Fruit fly (Drosophila melanogaster) whole organism, embryonic: Measurements from ENCODE around the gene CG7275.
A peak's percentile ranks its signal among the peaks of the same experiment; 100 is the strongest.

ENCODE experiments used
- CG11504 ChIP-seq: fragments of 200-800 bp; sonication (Bioruptor generic); optimal IDR thresholded peaks from 3 replicates; lab custom pipeline; 2019; ENCODE audit warnings: missing biosample characterization, mild to moderate bottlenecking, missing genetic modification characterization, moderate library complexity
- CG18262 ChIP-seq: fragments of 200-800 bp; optimal IDR thresholded peaks from 3 replicates; lab custom pipeline; 2019; ENCODE audit warnings: missing biosample characterization, mild to moderate bottlenecking, missing genetic modification characterization, moderate library complexity
- CG18476 ChIP-seq: fragments of 200-800 bp; sonication (Bioruptor generic); optimal IDR thresholded peaks from 2 replicates; lab custom pipeline; 2016; ENCODE audit warnings: missing biosample characterization, mild to moderate bottlenecking, missing genetic modification characterization
- CG34376 ChIP-seq: fragments of 200-800 bp; sonication (Bioruptor generic); optimal IDR thresholded peaks from 2 replicates; lab custom pipeline; 2018; ENCODE audit warnings: missing biosample characterization, mild to moderate bottlenecking, missing genetic modification characterization
- CG34422 ChIP-seq: fragments of 200-800 bp; sonication (Bioruptor generic); IDR thresholded peaks from 3 replicates; pipeline ENCODE4 v1.3.6; 2022; ENCODE audit warnings: missing biosample characterization, missing genetic modification characterization
- D19A ChIP-seq: fragments of 200-800 bp; optimal IDR thresholded peaks from 3 replicates; lab custom pipeline; 2019; ENCODE audit warnings: missing biosample characterization, mild to moderate bottlenecking, missing genetic modification characterization, moderate library complexity
- PHDP ChIP-seq: fragments of 200-800 bp; sonication (Bioruptor generic); optimal IDR thresholded peaks from 3 replicates; lab custom pipeline; 2018; ENCODE audit warnings: missing biosample characterization, mild to moderate bottlenecking, missing genetic modification characterization, moderate library complexity
- Side ChIP-seq: fragments of 200-800 bp; sonication (Bioruptor generic); optimal IDR thresholded peaks from 2 replicates; lab custom pipeline; 2016; ENCODE audit warnings: missing biosample characterization, missing genetic modification characterization
- Ssrp ChIP-seq: fragments of 200-800 bp; sonication (Bioruptor generic); optimal IDR thresholded peaks from 2 replicates; lab custom pipeline; 2018; ENCODE audit warnings: missing biosample characterization, mild to moderate bottlenecking, missing genetic modification characterization, moderate library complexity
- Trl ChIP-seq, 3 experiments: fragments of >200 bp in 2 of 3; fragments of 200-800 bp in 1 of 3; sonication (Bioruptor generic) in 1 of 3; optimal IDR thresholded peaks; 2 replicates in 1 of 3; 3 replicates in 2 of 3; lab custom pipeline; 2016 to 2017; ENCODE audit warnings: missing biosample characterization in 1 of 3, missing genetic modification characterization in 1 of 3
- en ChIP-seq: fragments of 200-800 bp; sonication (Bioruptor generic); optimal IDR thresholded peaks from 2 replicates; lab custom pipeline; 2016; ENCODE audit warnings: missing biosample characterization, missing genetic modification characterization
- trem ChIP-seq: fragments of 200-800 bp; optimal IDR thresholded peaks from 3 replicates; lab custom pipeline; 2019; ENCODE audit warnings: missing biosample characterization, mild to moderate bottlenecking, missing genetic modification characterization, moderate library complexity

DNA sequence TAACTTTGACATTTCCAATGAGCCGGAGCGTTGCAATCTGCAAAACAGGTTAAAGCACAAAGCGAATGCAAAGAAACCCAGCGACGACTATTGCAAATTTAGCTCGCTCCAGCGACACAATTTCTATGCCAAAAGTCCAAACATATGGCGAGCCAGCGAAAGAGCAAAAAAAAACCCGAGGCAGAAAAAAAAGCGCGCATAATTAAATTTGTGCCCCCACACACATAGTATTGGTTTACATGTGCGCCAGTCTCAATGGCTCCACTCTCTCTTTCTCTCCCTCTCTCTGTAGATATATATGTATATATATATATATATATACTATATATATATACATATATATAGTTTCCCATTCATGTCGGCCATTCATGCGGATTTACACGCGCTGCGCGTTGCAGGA, 41.9 kb downstream of the CG7275 start:
- TF ChIP-seq CG18476 (GFP tag; lab: Kevin White, UChicago), result no peak
- TF ChIP-seq Ssrp (tag; lab: Kevin White, UChicago), result no peak
- no peak for TF ChIP-seq CG11504 (tag; lab: Kevin White, UChicago)
- TF ChIP-seq PHDP (tag; lab: Kevin White, UChicago), result no peak
- TF ChIP-seq CG34422 (GFP tag; lab: Robert Waterston, UW), result no peak
- TF ChIP-seq CG34376 (GFP tag; lab: Kevin White, UChicago), result no peak
- TF ChIP-seq Side (GFP tag; lab: Kevin White, UChicago), result no peak
- TF ChIP-seq trem (tag; lab: Kevin White, UChicago), result no peak
- TF ChIP-seq D19A (tag; lab: Kevin White, UChicago), result no peak
- peak; percentile 18 to 50 for TF ChIP-seq Trl (optimal IDR thresholded peaks at IDR 0.05; lab: Kevin White, UChicago)
- no peak for TF ChIP-seq Trl (GFP tag; optimal IDR thresholded peaks at IDR 0.05; lab: Kevin White, UChicago)
- TF ChIP-seq en (GFP tag; lab: Kevin White, UChicago), result no peak
- TF ChIP-seq CG18262, result no peak
